Worm (Caenorhabditis elegans): Measurements from ENCODE around the gene ttr-47.

ttr-47 gene

DNA sequence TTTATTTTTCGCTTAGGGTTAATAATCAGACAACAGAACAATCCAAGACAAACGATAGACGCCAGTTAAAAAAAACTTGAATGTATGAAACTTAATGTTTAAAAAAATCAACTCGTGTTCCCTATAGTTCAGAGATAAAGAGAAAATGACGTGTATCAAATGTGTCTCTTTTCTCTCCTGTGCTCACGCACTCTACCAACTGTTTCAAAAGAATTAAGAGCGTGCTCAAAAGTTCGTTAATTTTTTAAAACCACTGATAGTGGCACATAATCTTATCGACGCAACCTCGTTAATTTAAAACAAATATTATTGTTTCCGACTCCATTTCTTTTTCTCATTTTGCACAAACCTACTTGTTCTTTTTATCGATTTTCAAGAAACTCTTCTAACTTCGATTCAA lies 17.2 kb upstream of the ttr-47 start:
- TF ChIP-seq snpc-4 (tag; optimal IDR thresholded peaks at IDR 0.05) (no peak), mls-2 (tag; optimal IDR thresholded peaks at IDR 0.05) (no peak), nhr-237 (tag; optimal IDR thresholded peaks at IDR 0.05) (no peak), elt-1 (tag; optimal IDR thresholded peaks at IDR 0.05; ENCODE audit: borderline replicate concordance, insufficient read depth) (no peak), mep-1 (tag; optimal IDR thresholded peaks at IDR 0.05) (no peak), blmp-1 (tag; optimal IDR thresholded peaks at IDR 0.05) (no peak), pha-4 (tag; optimal IDR thresholded peaks at IDR 0.05) (no peak), nhr-76 (tag; optimal IDR thresholded peaks at IDR 0.05) (no peak), cnd-1 (tag; optimal IDR thresholded peaks at IDR 0.05) (no peak), zip-8 (tag; optimal IDR thresholded peaks at IDR 0.05) (no peak), ces-1 (GFP tag; optimal IDR thresholded peaks at IDR 0.05) (no peak), nhr-28 (tag; optimal IDR thresholded peaks at IDR 0.05) (no peak), ham-2 (GFP tag; optimal IDR thresholded peaks at IDR 0.05) (no peak), unc-62 (GFP tag; optimal IDR thresholded peaks at IDR 0.05) (no peak), ceh-83 (GFP tag; optimal IDR thresholded peaks at IDR 0.05) (no peak), sptf-1 (tag; optimal IDR thresholded peaks at IDR 0.05) (no peak), tbx-8 (GFP tag; optimal IDR thresholded peaks at IDR 0.05) (no peak)

DNA sequence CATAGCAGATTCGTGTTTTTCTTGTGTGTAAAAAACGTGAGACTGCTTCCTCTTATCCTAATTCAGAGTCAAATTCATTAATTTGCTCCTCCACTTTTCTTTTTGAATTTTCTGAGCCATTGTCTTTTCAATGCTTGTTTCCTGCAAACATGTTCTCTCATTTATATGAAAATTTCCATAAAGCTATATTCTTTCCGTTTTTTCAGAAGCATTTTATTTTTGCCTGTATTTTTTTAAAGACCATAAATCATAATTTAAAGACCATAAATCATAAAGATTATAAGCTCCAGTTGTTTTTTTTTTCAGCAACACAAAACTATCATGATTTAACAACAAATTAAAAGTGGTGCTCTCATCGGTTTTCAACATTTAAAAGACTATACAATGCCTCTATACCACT lies 16.0 kb upstream of the ttr-47 start, which contains the start of gene frpr-11:
frpr-11 (plus strand) TSS at position 301 of the 400 bp plus-strand sequence.
- TF ChIP-seq mab-5 (tag; optimal IDR thresholded peaks at IDR 0.05) (no peak), ztf-11 (tag; optimal IDR thresholded peaks at IDR 0.05) (no peak), elt-1 (tag; optimal IDR thresholded peaks at IDR 0.05; ENCODE audit: borderline replicate concordance, insufficient read depth) (no peak), pha-4 (tag; optimal IDR thresholded peaks at IDR 0.05) (no peak), nhr-12 (tag; optimal IDR thresholded peaks at IDR 0.05) (no peak), ceh-43 (GFP tag; optimal IDR thresholded peaks at IDR 0.05) (no peak)

DNA sequence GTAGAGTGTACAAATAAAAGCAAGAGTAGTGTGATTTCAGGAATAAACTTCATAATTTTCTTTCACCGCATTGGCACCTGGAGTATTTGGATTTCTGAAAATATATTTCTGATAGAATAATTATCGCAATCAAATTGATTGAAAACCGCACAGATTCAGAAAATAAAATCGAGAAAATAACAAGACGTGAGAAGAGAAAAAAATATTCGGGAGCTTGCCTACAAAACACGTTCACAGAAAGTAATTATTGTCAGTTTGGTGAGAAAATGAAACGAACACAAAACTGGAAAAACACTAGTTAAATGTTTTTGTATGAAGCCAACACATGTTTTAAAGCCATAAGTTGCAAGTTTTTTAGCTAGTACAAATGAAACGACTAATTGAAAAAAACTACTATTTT lies 8.9 kb upstream of the ttr-47 start, which contains the start of gene mod-1:
mod-1 (minus strand) TSS at position 101 of the 400 bp plus-strand sequence.
- no peak for TF ChIP-seq nhr-237 (tag; optimal IDR thresholded peaks at IDR 0.05)
- no peak for TF ChIP-seq snpc-4 (tag; optimal IDR thresholded peaks at IDR 0.05)
- TF ChIP-seq ces-1 (GFP tag; optimal IDR thresholded peaks at IDR 0.05): no peak
- no peak for TF ChIP-seq blmp-1 (tag; optimal IDR thresholded peaks at IDR 0.05)
- TF ChIP-seq hlh-1 (tag; optimal IDR thresholded peaks at IDR 0.05): no peak
- no peak for TF ChIP-seq flh-1 (GFP tag; optimal IDR thresholded peaks at IDR 0.05)
- TF ChIP-seq cnd-1 (tag; optimal IDR thresholded peaks at IDR 0.05): no peak
- TF ChIP-seq mls-2 (tag; optimal IDR thresholded peaks at IDR 0.05): no peak
- TF ChIP-seq zip-8 (tag; optimal IDR thresholded peaks at IDR 0.05): no peak
- TF ChIP-seq mab-5 (tag; optimal IDR thresholded peaks at IDR 0.05): no peak
- no peak for TF ChIP-seq nhr-28 (tag; optimal IDR thresholded peaks at IDR 0.05)
- no peak for TF ChIP-seq lsy-2 (tag; optimal IDR thresholded peaks at IDR 0.05)
- TF ChIP-seq ztf-11 (tag; optimal IDR thresholded peaks at IDR 0.05): no peak
- TF ChIP-seq mep-1 (tag; optimal IDR thresholded peaks at IDR 0.05): no peak
- TF ChIP-seq bed-3 (GFP tag; optimal IDR thresholded peaks at IDR 0.05): no peak
- TF ChIP-seq lin-13 (tag; optimal IDR thresholded peaks at IDR 0.05): no peak
- no peak for TF ChIP-seq elt-1 (tag; optimal IDR thresholded peaks at IDR 0.05; ENCODE audit: borderline replicate concordance, insufficient read depth)
- no peak for TF ChIP-seq pha-4 (tag; optimal IDR thresholded peaks at IDR 0.05)
- TF ChIP-seq drap-1 (GFP tag; optimal IDR thresholded peaks at IDR 0.05): no peak
- no peak for TF ChIP-seq sem-2 (GFP tag; optimal IDR thresholded peaks at IDR 0.05)

DNA sequence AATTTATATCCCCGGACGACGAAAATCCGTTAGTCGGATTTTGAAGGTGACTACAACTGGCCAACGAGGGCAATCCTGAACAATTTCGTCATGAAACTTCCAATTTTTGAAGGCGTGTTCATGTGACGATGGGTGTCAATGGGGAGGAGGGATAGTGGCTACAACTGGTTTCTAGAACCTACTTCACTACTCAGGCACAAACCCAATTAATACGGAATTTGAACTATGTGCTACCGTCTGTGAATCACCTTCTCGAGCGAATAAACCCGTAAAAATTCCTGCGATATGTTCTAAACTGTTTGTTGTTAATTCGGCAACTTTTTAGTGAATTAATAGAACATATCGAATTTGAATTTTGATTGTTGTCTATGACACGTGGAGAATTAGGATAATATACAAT lies 4.8 kb downstream of the ttr-47 start:
- TF ChIP-seq lsy-2 (tag; optimal IDR thresholded peaks at IDR 0.05): no peak
- TF ChIP-seq mab-5 (tag; optimal IDR thresholded peaks at IDR 0.05): no peak
- TF ChIP-seq ham-2 (GFP tag; optimal IDR thresholded peaks at IDR 0.05): no peak
- TF ChIP-seq sem-2 (GFP tag; optimal IDR thresholded peaks at IDR 0.05): no peak
- no peak for TF ChIP-seq ceh-39 (tag; optimal IDR thresholded peaks at IDR 0.05)
- TF ChIP-seq nhr-12 (tag; optimal IDR thresholded peaks at IDR 0.05): no peak

DNA sequence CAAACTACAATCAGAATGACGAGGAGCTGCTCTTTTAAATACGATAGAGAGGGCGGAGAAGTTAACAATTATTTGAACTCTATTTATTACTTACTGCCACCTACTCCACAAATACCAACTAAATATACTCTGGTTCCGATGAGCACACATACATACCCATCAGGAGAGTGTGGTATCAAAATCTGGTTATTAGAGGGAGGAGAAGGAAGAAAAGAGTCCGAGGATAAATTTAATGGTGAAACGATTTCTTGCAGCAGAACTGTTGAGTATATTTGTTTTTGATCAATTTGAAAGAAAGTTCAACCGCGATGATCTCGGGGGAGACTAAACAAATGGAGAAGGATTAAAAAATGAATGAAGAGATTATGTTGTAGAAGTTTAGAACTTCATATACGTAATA lies 6.1 kb downstream of the ttr-47 start, which contains the start of gene H14N18.4:
H14N18.4 (minus strand) TSS at position 12 of the 400 bp plus-strand sequence.
- TF ChIP-seq ztf-11 (tag; optimal IDR thresholded peaks at IDR 0.05): no peak
- no peak for TF ChIP-seq flh-1 (GFP tag; optimal IDR thresholded peaks at IDR 0.05)
- no peak for TF ChIP-seq ceh-43 (GFP tag; optimal IDR thresholded peaks at IDR 0.05)
- no peak for TF ChIP-seq nhr-2 (tag; optimal IDR thresholded peaks at IDR 0.05)

All from whole organism, mixed stage, embryonic.